Fruit fly (Drosophila melanogaster) whole organism, embryonic: Measurements from ENCODE around the gene CG9286.
A peak's percentile ranks its signal among the peaks of the same experiment; 100 is the strongest.

Experiments used
- Antp ChIP-seq: fragments of 200-800 bp; sonication (Bioruptor generic); optimal IDR thresholded peaks from 3 replicates; lab custom pipeline; 2016; ENCODE audit warnings: missing biosample characterization, missing genetic modification characterization
- CG10654 ChIP-seq: fragments of 200-800 bp; sonication (Bioruptor generic); optimal IDR thresholded peaks from 2 replicates; lab custom pipeline; 2016; ENCODE audit warnings: missing biosample characterization, missing genetic modification characterization
- CG10959 ChIP-seq: fragments of 200-800 bp; sonication (Bioruptor generic); IDR thresholded peaks from 2 replicates; pipeline ENCODE4 v1.3.6; 2022; ENCODE audit warnings: missing biosample characterization, missing genetic modification characterization
- CG11504 ChIP-seq: fragments of 200-800 bp; sonication (Bioruptor generic); optimal IDR thresholded peaks from 3 replicates; lab custom pipeline; 2019; ENCODE audit warnings: missing biosample characterization, mild to moderate bottlenecking, missing genetic modification characterization, moderate library complexity
- CG11560 ChIP-seq: fragments of 200-800 bp; sonication (Bioruptor generic); IDR thresholded peaks from 3 replicates; pipeline ENCODE4 v1.3.6; 2022; ENCODE audit warnings: missing biosample characterization, missing genetic modification characterization
- CG12071 ChIP-seq: fragments of 200-800 bp; sonication (Bioruptor generic); optimal IDR thresholded peaks from 3 replicates; lab custom pipeline; 2018; ENCODE audit warnings: missing biosample characterization, mild to moderate bottlenecking, missing genetic modification characterization
- CG14965 ChIP-seq: fragments of 200-800 bp; sonication (Bioruptor generic); optimal IDR thresholded peaks from 2 replicates; lab custom pipeline; 2016; ENCODE audit warnings: missing biosample characterization, missing genetic modification characterization, borderline replicate concordance
- CG18262 ChIP-seq: fragments of 200-800 bp; optimal IDR thresholded peaks from 3 replicates; lab custom pipeline; 2019; ENCODE audit warnings: missing biosample characterization, mild to moderate bottlenecking, missing genetic modification characterization, moderate library complexity
- CG1832 ChIP-seq: fragments of 200-800 bp; sonication (Bioruptor generic); optimal IDR thresholded peaks from 2 replicates; lab custom pipeline; 2017; ENCODE audit warnings: missing biosample characterization, mild to moderate bottlenecking, missing genetic modification characterization, inconsistent platforms
- CG2712 ChIP-seq: fragments of 200-800 bp; optimal IDR thresholded peaks from 3 replicates; lab custom pipeline; 2019; ENCODE audit warnings: missing biosample characterization, mild to moderate bottlenecking, missing genetic modification characterization, moderate library complexity
- CG2875 ChIP-seq: fragments of 200-800 bp; sonication (Bioruptor generic); optimal IDR thresholded peaks from 2 replicates; lab custom pipeline; 2017; ENCODE audit warnings: missing biosample characterization, mild to moderate bottlenecking, missing genetic modification characterization, missing genetic modification reagents
- CG4707 ChIP-seq: fragments of 200-800 bp; sonication (Bioruptor generic); optimal IDR thresholded peaks from 2 replicates; lab custom pipeline; 2018; ENCODE audit warnings: missing biosample characterization, mild to moderate bottlenecking, missing genetic modification characterization, moderate library complexity
- CG8359 ChIP-seq: fragments of 200-800 bp; sonication (Bioruptor generic); optimal IDR thresholded peaks from 2 replicates; lab custom pipeline; 2017; ENCODE audit warnings: missing biosample characterization, mild to moderate bottlenecking, missing genetic modification characterization, borderline replicate concordance
- CG8924 ChIP-seq: fragments of 200-800 bp; optimal IDR thresholded peaks from 3 replicates; lab custom pipeline; 2019; ENCODE audit warnings: missing biosample characterization, mild to moderate bottlenecking, missing genetic modification characterization, moderate library complexity
- CG9817 ChIP-seq: fragments of 200-800 bp; sonication (Bioruptor generic); optimal IDR thresholded peaks from 2 replicates; lab custom pipeline; 2018; ENCODE audit warnings: missing biosample characterization, mild to moderate bottlenecking, missing genetic modification characterization, moderate library complexity
- CTCF ChIP-seq: fragments of 200-800 bp; sonication (Bioruptor generic); optimal IDR thresholded peaks from 2 replicates; lab custom pipeline; 2017; ENCODE audit warnings: missing biosample characterization, mild to moderate bottlenecking, missing genetic modification characterization, moderate library complexity
- Drgx ChIP-seq: fragments of 200-800 bp; sonication (Bioruptor generic); IDR thresholded peaks from 2 replicates; pipeline ENCODE4 v1.3.6; 2022; ENCODE audit warnings: missing biosample characterization, missing genetic modification characterization
- Eip74EF ChIP-seq, 2 experiments: fragments of 200-800 bp in 1 of 2; fragments of >200 bp in 1 of 2; sonication (Bioruptor generic) in 1 of 2; optimal IDR thresholded peaks; 2 replicates each; lab custom pipeline; 2017 to 2019; ENCODE audit warnings: missing biosample characterization in 2 of 2, missing genetic modification characterization in 2 of 2, mild to moderate bottlenecking in 1 of 2, moderate library complexity in 1 of 2
- H15 ChIP-seq: fragments of 200-800 bp; sonication (Bioruptor generic); IDR thresholded peaks from 3 replicates; pipeline ENCODE4 v1.3.6; 2022; ENCODE audit warnings: missing biosample characterization, missing genetic modification characterization
- H2.0 ChIP-seq: fragments of 200-800 bp; sonication (Bioruptor generic); IDR thresholded peaks from 2 replicates; pipeline ENCODE4 v1.3.6; 2022; ENCODE audit warnings: missing biosample characterization, missing genetic modification characterization
- Hmr ChIP-seq: fragments of 200-800 bp; sonication (Bioruptor generic); optimal IDR thresholded peaks from 3 replicates; lab custom pipeline; 2017; ENCODE audit warnings: mild to moderate bottlenecking, missing biosample characterization, missing genetic modification reagents, missing genetic modification characterization
- Jarid2 ChIP-seq: fragments of 200-800 bp; sonication (Bioruptor generic); optimal IDR thresholded peaks from 3 replicates; lab custom pipeline; 2017; ENCODE audit warnings: mild to moderate bottlenecking, missing biosample characterization, missing genetic modification reagents, missing genetic modification characterization
- MTF-1 ChIP-seq: fragments of 200-800 bp; sonication (Bioruptor generic); optimal IDR thresholded peaks from 2 replicates; lab custom pipeline; 2018; ENCODE audit warnings: missing biosample characterization, mild to moderate bottlenecking, missing genetic modification characterization, borderline replicate concordance
- Max ChIP-seq: fragments of 200-800 bp; sonication (Bioruptor generic); optimal IDR thresholded peaks from 2 replicates; lab custom pipeline; 2016; ENCODE audit warnings: missing biosample characterization, mild to moderate bottlenecking, missing genetic modification characterization
- Nf-YA ChIP-seq: fragments of 200-800 bp; sonication (Bioruptor generic); IDR thresholded peaks from 2 replicates; pipeline ENCODE4 v1.3.6; 2022; ENCODE audit warnings: missing biosample characterization, missing genetic modification characterization
- NfI ChIP-seq: fragments of 200-800 bp; sonication (Bioruptor generic); optimal IDR thresholded peaks from 3 replicates; lab custom pipeline; 2018; ENCODE audit warnings: missing biosample characterization, mild to moderate bottlenecking, missing genetic modification characterization, moderate library complexity
- PHDP ChIP-seq: fragments of 200-800 bp; sonication (Bioruptor generic); optimal IDR thresholded peaks from 3 replicates; lab custom pipeline; 2018; ENCODE audit warnings: missing biosample characterization, mild to moderate bottlenecking, missing genetic modification characterization, moderate library complexity
- Pdp1 ChIP-seq, 2 experiments: fragments of 200-800 bp; sonication (Bioruptor generic); optimal IDR thresholded peaks; 3 replicates each; lab custom pipeline; 2016; ENCODE audit warnings: missing biosample characterization in 2 of 2, missing genetic modification characterization in 2 of 2, mild to moderate bottlenecking in 1 of 2, moderate library complexity in 1 of 2
- Six4 ChIP-seq: fragments of 200-800 bp; sonication (Bioruptor generic); optimal IDR thresholded peaks from 2 replicates; lab custom pipeline; 2016; ENCODE audit warnings: missing biosample characterization, missing genetic modification characterization
- abd-A ChIP-seq: fragments of 200-800 bp; sonication (Bioruptor generic); optimal IDR thresholded peaks from 3 replicates; lab custom pipeline; 2019; ENCODE audit warnings: missing biosample characterization, mild to moderate bottlenecking, missing genetic modification characterization, moderate library complexity
- br ChIP-seq: fragments of >200 bp; optimal IDR thresholded peaks from 2 replicates; lab custom pipeline; 2017
- crp ChIP-seq, 2 experiments: fragments of 200-800 bp; sonication (Bioruptor generic); optimal IDR thresholded peaks; 2 replicates in 1 of 2; 3 replicates in 1 of 2; lab custom pipeline; 2017; ENCODE audit warnings: missing biosample characterization in 2 of 2, missing genetic modification characterization in 2 of 2, mild to moderate bottlenecking in 1 of 2, moderate library complexity in 1 of 2
- da ChIP-seq: fragments of 200-800 bp; sonication (Bioruptor generic); optimal IDR thresholded peaks from 2 replicates; lab custom pipeline; 2016; ENCODE audit warnings: missing biosample characterization, missing genetic modification characterization
- dati ChIP-seq: fragments of 200-800 bp; sonication (Bioruptor generic); IDR thresholded peaks from 2 replicates; pipeline ENCODE4 v1.3.6; 2022; ENCODE audit warnings: missing biosample characterization, missing genetic modification characterization
- ems ChIP-seq: fragments of 200-800 bp; sonication (Bioruptor generic); optimal IDR thresholded peaks from 3 replicates; lab custom pipeline; 2016; ENCODE audit warnings: missing biosample characterization, missing genetic modification characterization
- gce ChIP-seq: fragments of 200-800 bp; sonication (Bioruptor generic); IDR thresholded peaks from 3 replicates; pipeline ENCODE4 v1.3.6; 2022; ENCODE audit warnings: missing biosample characterization, missing genetic modification characterization
- gcm2 ChIP-seq: fragments of 200-800 bp; sonication (Bioruptor generic); optimal IDR thresholded peaks from 2 replicates; lab custom pipeline; 2016; ENCODE audit warnings: missing biosample characterization, missing genetic modification characterization
- jigr1 ChIP-seq: fragments of 200-800 bp; sonication (Bioruptor generic); IDR thresholded peaks from 3 replicates; pipeline ENCODE4 v1.3.6; 2022; ENCODE audit warnings: missing biosample characterization, missing genetic modification characterization
- lola ChIP-seq, 3 experiments: fragments of >200 bp in 2 of 3; fragments of 200-800 bp in 1 of 3; sonication (Bioruptor generic) in 1 of 3; optimal IDR thresholded peaks; 2 replicates each; lab custom pipeline; 2017 to 2019; ENCODE audit warnings: missing biosample characterization in 3 of 3, missing genetic modification characterization in 3 of 3, mild to moderate bottlenecking in 1 of 3, moderate library complexity in 1 of 3
- nmo ChIP-seq: fragments of 200-800 bp; sonication (Bioruptor generic); optimal IDR thresholded peaks from 2 replicates; lab custom pipeline; 2018; ENCODE audit warnings: missing biosample characterization, mild to moderate bottlenecking, missing genetic modification characterization, moderate library complexity
- pb ChIP-seq: fragments of 200-800 bp; sonication (Bioruptor generic); optimal IDR thresholded peaks from 3 replicates; lab custom pipeline; 2016; ENCODE audit warnings: missing biosample characterization, missing genetic modification characterization
- peb ChIP-seq: fragments of 200-800 bp; sonication (Bioruptor generic); IDR thresholded peaks from 2 replicates; pipeline ENCODE4 v1.3.6; 2022; ENCODE audit warnings: missing biosample characterization, missing genetic modification characterization
- pzg ChIP-seq: fragments of 200-800 bp; sonication (Bioruptor generic); optimal IDR thresholded peaks from 3 replicates; lab custom pipeline; 2018; ENCODE audit warnings: missing biosample characterization, mild to moderate bottlenecking, missing genetic modification characterization, moderate library complexity
- row ChIP-seq: fragments of 200-800 bp; sonication (Bioruptor generic); IDR thresholded peaks from 3 replicates; pipeline ENCODE4 v1.3.6; 2022; ENCODE audit warnings: missing biosample characterization, missing genetic modification characterization
- sim ChIP-seq: fragments of 200-800 bp; sonication (Bioruptor generic); IDR thresholded peaks from 2 replicates; pipeline ENCODE4 v1.3.6; 2022; ENCODE audit warnings: missing biosample characterization, missing genetic modification characterization
- sisA ChIP-seq: fragments of 200-800 bp; sonication (Bioruptor generic); IDR thresholded peaks from 2 replicates; pipeline ENCODE4 v1.3.6; 2022; ENCODE audit warnings: missing biosample characterization, missing genetic modification characterization
- stwl ChIP-seq: fragments of 200-800 bp; sonication (Bioruptor generic); optimal IDR thresholded peaks from 3 replicates; lab custom pipeline; 2018; ENCODE audit warnings: missing biosample characterization, mild to moderate bottlenecking, missing genetic modification characterization, moderate library complexity
- tio ChIP-seq: fragments of 200-800 bp; sonication (Bioruptor generic); optimal IDR thresholded peaks from 2 replicates; lab custom pipeline; 2017; ENCODE audit warnings: missing biosample characterization, missing genetic modification characterization, inconsistent platforms
- toy ChIP-seq: fragments of 200-800 bp; sonication (Bioruptor generic); IDR thresholded peaks from 2 replicates; pipeline ENCODE4 v1.3.6; 2022; ENCODE audit warnings: missing biosample characterization, missing genetic modification characterization
- twi ChIP-seq: fragments of 200-800 bp; optimal IDR thresholded peaks from 2 replicates; lab custom pipeline; 2019; ENCODE audit warnings: missing biosample characterization, mild to moderate bottlenecking, missing genetic modification characterization, moderate library complexity
- unpg ChIP-seq: fragments of 200-800 bp; sonication (Bioruptor generic); optimal IDR thresholded peaks from 3 replicates; lab custom pipeline; 2018; ENCODE audit warnings: missing biosample characterization, mild to moderate bottlenecking, missing genetic modification characterization, moderate library complexity
- wor ChIP-seq: fragments of 200-800 bp; sonication (Bioruptor generic); IDR thresholded peaks from 2 replicates; pipeline ENCODE4 v1.3.6; 2022; ENCODE audit warnings: missing biosample characterization, missing genetic modification characterization

The CG9286 gene

dm6 chr3R:13794666-13795055, 13.9 kb downstream of the CG9286 start (continued):
- no peak for TF ChIP-seq tio (GFP tag; lab: Kevin White, UChicago)
- TF ChIP-seq crp (GFP tag; optimal IDR thresholded peaks at IDR 0.05; lab: Kevin White, UChicago) = peak in 1 of 2 experiments; percentile 19
- no peak for TF ChIP-seq Antp (GFP tag; lab: Kevin White, UChicago)
- TF ChIP-seq Pdp1 (GFP tag; optimal IDR thresholded peaks at IDR 0.05; lab: Kevin White, UChicago) = peak in 1 of 2 experiments; percentile 55
- no peak for TF ChIP-seq CG9817 (tag; lab: Kevin White, UChicago)
- no peak for TF ChIP-seq da (GFP tag; lab: Kevin White, UChicago)
- TF ChIP-seq Drgx = peak; percentile 27; the same call in 1 of the 2 replicates
- no peak for TF ChIP-seq sisA (GFP tag; lab: Robert Waterston, UW)
- TF ChIP-seq abd-A (tag; lab: Kevin White, UChicago) = peak; percentile 61
- no peak for TF ChIP-seq PHDP (tag; lab: Kevin White, UChicago)
- TF ChIP-seq twi (tag; lab: Kevin White, UChicago) = no peak
- no peak for TF ChIP-seq H2.0
- peak; percentile 6 for TF ChIP-seq CG2875 (GFP tag; lab: Kevin White, UChicago)
- no peak for TF ChIP-seq Six4 (GFP tag; lab: Kevin White, UChicago)
- no peak for TF ChIP-seq pb (GFP tag; lab: Kevin White, UChicago)
- no peak for TF ChIP-seq CG10959 (GFP tag; lab: Robert Waterston, UW)
- no peak for TF ChIP-seq MTF-1 (GFP tag; lab: Kevin White, UChicago)
- no peak for TF ChIP-seq gcm2 (GFP tag; lab: Kevin White, UChicago)
- TF ChIP-seq CG4707 (GFP tag; lab: Kevin White, UChicago) = no peak
- TF ChIP-seq sim (GFP tag; lab: Robert Waterston, UW) = no peak
- no peak for TF ChIP-seq CG11560 (tag; lab: Robert Waterston, UW)
- TF ChIP-seq pzg (GFP tag; lab: Kevin White, UChicago) = no peak
- peak; percentile 61 for TF ChIP-seq CG1832 (GFP tag; lab: Kevin White, UChicago)
- no peak for TF ChIP-seq toy (GFP tag; lab: Robert Waterston, UW)
- no peak for TF ChIP-seq CG14965
- TF ChIP-seq CG10654 (GFP tag; lab: Kevin White, UChicago) = no peak
- TF ChIP-seq CG12071 = no peak
- TF ChIP-seq dati (GFP tag; lab: Robert Waterston, UW) = no peak
- peak; percentile 28; the same call in 1 of the 3 replicates for TF ChIP-seq gce (GFP tag; lab: Robert Waterston, UW)
- no peak for TF ChIP-seq wor (GFP tag; lab: Robert Waterston, UW)
- no peak for TF ChIP-seq Hmr (GFP tag; lab: Kevin White, UChicago)
- TF ChIP-seq jigr1 (GFP tag; lab: Robert Waterston, UW) = no peak
- TF ChIP-seq peb (GFP tag; lab: Robert Waterston, UW) = no peak
- peak; percentile 23 to 99 for TF ChIP-seq Eip74EF (GFP tag; optimal IDR thresholded peaks at IDR 0.05; lab: Kevin White, UChicago)
- TF ChIP-seq br = no peak
- no peak for TF ChIP-seq NfI (GFP tag; lab: Kevin White, UChicago)

- peak; percentile 41 for TF ChIP-seq CG8359 (GFP tag; lab: Kevin White, UChicago)
- TF ChIP-seq row (GFP tag; lab: Robert Waterston, UW) = peak; percentile 26; the same call in 1 of the 3 replicates
- TF ChIP-seq stwl (tag; lab: Kevin White, UChicago) = no peak
- TF ChIP-seq Nf-YA = no peak
- TF ChIP-seq ems = no peak
- peak in 1 of 3 experiments; percentile 66 for TF ChIP-seq lola (GFP tag; optimal IDR thresholded peaks at IDR 0.05; lab: Kevin White, UChicago)
- peak; percentile 69 for TF ChIP-seq CG18262
- peak; percentile 71 for TF ChIP-seq CG2712
- no peak for TF ChIP-seq CTCF (GFP tag; lab: Kevin White, UChicago)
- no peak for TF ChIP-seq H15
- TF ChIP-seq CG11504 (tag; lab: Kevin White, UChicago) = peak; percentile 50
- TF ChIP-seq CG8924 (tag; lab: Kevin White, UChicago) = peak; percentile 34
- peak; percentile 57 for TF ChIP-seq nmo (GFP tag; lab: Kevin White, UChicago)
- no peak for TF ChIP-seq Max (GFP tag; lab: Kevin White, UChicago)
- peak; percentile 32 for TF ChIP-seq unpg (GFP tag; lab: Kevin White, UChicago)
- peak; percentile 12 for TF ChIP-seq Jarid2 (GFP tag; lab: Kevin White, UChicago)
Observed at dm6 chr3R:13796071-13796470, 15.3 kb downstream of the CG9286 start.
